Worm (Caenorhabditis elegans) whole organism, L2 larva: ENCODE data around the gene nhr-53.

Source experiments
- R02D3.7 ChIP-seq: fragments of 150-350 bp; optimal IDR thresholded peaks from 2 replicates; lab custom pipeline; 2014; ENCODE audit warnings: missing biosample characterization, missing genetic modification characterization
- Y55F3AM.14 ChIP-seq: fragments of 200-800 bp; sonication (Bioruptor generic); optimal IDR thresholded peaks from 2 replicates; lab custom pipeline; 2018; ENCODE audit warnings: mild to moderate bottlenecking, missing genetic modification characterization, missing compliant biosample characterization
- alr-1 ChIP-seq: fragments of 150-350 bp; optimal IDR thresholded peaks from 2 replicates; lab custom pipeline; 2014; ENCODE audit warnings: missing biosample characterization, missing genetic modification characterization
- ceh-16 ChIP-seq: fragments of 150-350 bp; optimal IDR thresholded peaks from 2 replicates; lab custom pipeline; 2014; ENCODE audit warnings: missing biosample characterization, missing genetic modification characterization
- fos-1 ChIP-seq: fragments of 150-350 bp; optimal IDR thresholded peaks from 2 replicates; lab custom pipeline; 2014; ENCODE audit warnings: missing biosample characterization, missing genetic modification characterization
- nhr-12 ChIP-seq: fragments of 150-350 bp; optimal IDR thresholded peaks from 2 replicates; lab custom pipeline; 2014; ENCODE audit warnings: missing biosample characterization, missing genetic modification characterization
- sma-9 ChIP-seq, 2 experiments: fragments of 150-350 bp in 1 of 2; sonication (generic microtip) in 1 of 2; optimal IDR thresholded peaks; 2 replicates each; lab custom pipeline; 2014 to 2016; ENCODE audit warnings: missing genetic modification characterization in 2 of 2, mild to moderate bottlenecking in 1 of 2, missing biosample characterization in 1 of 2, missing compliant biosample characterization in 1 of 2, missing genetic modification reagents in 1 of 2, moderate library complexity in 1 of 2
- snpc-4 ChIP-seq: fragments of 150-350 bp; optimal IDR thresholded peaks from 2 replicates; lab custom pipeline; 2014; ENCODE audit warnings: missing biosample characterization, missing genetic modification characterization
- unc-39 ChIP-seq: fragments of 150-350 bp; optimal IDR thresholded peaks from 2 replicates; lab custom pipeline; 2014; ENCODE audit warnings: missing biosample characterization, missing genetic modification characterization
- unc-55 ChIP-seq: fragments of 150-350 bp; sonication (generic microtip); optimal IDR thresholded peaks from 3 replicates; lab custom pipeline; 2014; ENCODE audit warnings: missing biosample characterization, missing genetic modification reagents, missing genetic modification characterization
- zag-1 ChIP-seq: fragments of 150-350 bp; optimal IDR thresholded peaks from 2 replicates; lab custom pipeline; 2014; ENCODE audit warnings: missing biosample characterization, missing genetic modification characterization

- no peak for TF ChIP-seq snpc-4 (tag; lab: Kevin White, UChicago)
- TF ChIP-seq nhr-12 (tag; lab: Kevin White, UChicago) = no peak
- no peak for TF ChIP-seq R02D3.7 (tag; lab: Kevin White, UChicago)
- no peak for TF ChIP-seq fos-1 (tag; lab: Kevin White, UChicago)
- no peak for TF ChIP-seq zag-1 (tag; lab: Kevin White, UChicago)
- TF ChIP-seq alr-1 = no peak
- no peak for TF ChIP-seq sma-9 (GFP tag; optimal IDR thresholded peaks at IDR 0.05; lab: Kevin White, UChicago)
- no peak for TF ChIP-seq sma-9 (tag; optimal IDR thresholded peaks at IDR 0.05; lab: Kevin White, UChicago)
- no peak for TF ChIP-seq ceh-16
- no peak for TF ChIP-seq unc-55 (GFP tag; lab: Kevin White, UChicago)
- TF ChIP-seq Y55F3AM.14 (GFP tag; lab: Kevin White, UChicago) = no peak
- TF ChIP-seq unc-39 = no peak
These were observed 24.4 kb upstream of the nhr-53 start, which contains the start of the genes irld-57 and sfxn-1.3 for ce11 chrV:15726610-15727009.
